Worm (Caenorhabditis elegans) whole organism, L1 larva: ENCODE data around the gene F56H9.2.

ENCODE experiments used
- C04F5.9 ChIP-seq: sonication (generic microtip); optimal IDR thresholded peaks from 2 replicates; lab custom pipeline; 2016; ENCODE audit warnings: missing genetic modification characterization, missing compliant biosample characterization
- C16A3.4 ChIP-seq: fragments of 150-350 bp; optimal IDR thresholded peaks from 2 replicates; lab custom pipeline; 2014; ENCODE audit warnings: missing biosample characterization, missing genetic modification characterization
- aha-1 ChIP-seq: fragments of 150-350 bp; optimal IDR thresholded peaks from 2 replicates; lab custom pipeline; 2014; ENCODE audit warnings: missing biosample characterization, missing genetic modification characterization
- aly-2 ChIP-seq: fragments of 150-350 bp; optimal IDR thresholded peaks from 2 replicates; lab custom pipeline; 2014; ENCODE audit warnings: missing biosample characterization, missing genetic modification characterization
- ama-1 ChIP-seq: fragments of 150-350 bp; optimal IDR thresholded peaks from 2 replicates; lab custom pipeline; 2014
- ceh-63 ChIP-seq: fragments of 200-800 bp; sonication (Bioruptor generic); optimal IDR thresholded peaks from 2 replicates; lab custom pipeline; 2018; ENCODE audit warnings: mild to moderate bottlenecking, missing genetic modification characterization, missing compliant biosample characterization
- ceh-8 ChIP-seq: fragments of 200-800 bp; sonication (Bioruptor generic); optimal IDR thresholded peaks from 2 replicates; lab custom pipeline; 2018; ENCODE audit warnings: mild to moderate bottlenecking, missing genetic modification characterization, moderate library complexity, missing compliant biosample characterization
- ceh-82 ChIP-seq, 3 experiments: fragments of 150-350 bp in 1 of 3; sonication (generic microtip) in 2 of 3; optimal IDR thresholded peaks; 2 replicates each; lab custom pipeline; 2014 to 2017; ENCODE audit warnings: missing biosample characterization in 3 of 3, missing genetic modification characterization in 3 of 3
- dpl-1 ChIP-seq, 3 experiments: fragments of 150-350 bp in 2 of 3; sonication (generic microtip) in 1 of 3; optimal IDR thresholded peaks; 2 replicates each; lab custom pipeline; 2014 to 2017; ENCODE audit warnings: missing biosample characterization in 3 of 3, missing genetic modification characterization in 3 of 3, missing genetic modification reagents in 3 of 3
- dsc-1 ChIP-seq: sonication (generic microtip); optimal IDR thresholded peaks from 2 replicates; lab custom pipeline; 2016; ENCODE audit warnings: mild to moderate bottlenecking, missing genetic modification characterization, missing compliant biosample characterization
- efl-1 ChIP-seq, 4 experiments: fragments of 150-350 bp; optimal IDR thresholded peaks in 3 of 4; peaks in 1 of 4; 1 replicate in 1 of 4; 2 replicates in 3 of 4; lab custom pipeline; 2014; ENCODE audit warnings: missing biosample characterization in 2 of 4, missing genetic modification characterization in 2 of 4, missing genetic modification reagents in 2 of 4
- efl-3 ChIP-seq: fragments of 200-800 bp; sonication (Bioruptor generic); optimal IDR thresholded peaks from 2 replicates; lab custom pipeline; 2018; ENCODE audit warnings: mild to moderate bottlenecking, missing genetic modification characterization, missing compliant biosample characterization
- egl-13 ChIP-seq: sonication (generic microtip); optimal IDR thresholded peaks from 2 replicates; lab custom pipeline; 2016; ENCODE audit warnings: missing genotype, missing genetic modification reagents, missing genetic modification characterization, missing compliant biosample characterization
- elt-3 ChIP-seq, 6 experiments: fragments of 150-350 bp in 1 of 6; sonication (generic microtip); optimal IDR thresholded peaks; 2 replicates each; lab custom pipeline; 2017 to 2018; ENCODE audit warnings: missing biosample characterization in 6 of 6, missing genetic modification characterization in 6 of 6, inconsistent platforms in 1 of 6
- fkh-10 ChIP-seq: sonication (generic microtip); optimal IDR thresholded peaks from 2 replicates; lab custom pipeline; 2017; ENCODE audit warnings: missing biosample characterization, missing genetic modification reagents, missing genetic modification characterization
- fkh-4 ChIP-seq: sonication (generic microtip); optimal IDR thresholded peaks from 2 replicates; lab custom pipeline; 2016; ENCODE audit warnings: missing compliant biosample characterization, missing genetic modification characterization, borderline replicate concordance
- fos-1 ChIP-seq: fragments of 150-350 bp; optimal IDR thresholded peaks from 2 replicates; lab custom pipeline; 2014; ENCODE audit warnings: missing biosample characterization, missing genetic modification characterization
- grh-1 ChIP-seq: fragments of 200-800 bp; sonication (Bioruptor generic); IDR thresholded peaks from 2 replicates; pipeline ENCODE4 v1.3.6; 2022; ENCODE audit warnings: missing genetic modification reagents, missing genetic modification characterization, missing compliant biosample characterization
- hlh-17 ChIP-seq: fragments of 200-800 bp; sonication (Bioruptor generic); optimal IDR thresholded peaks from 2 replicates; lab custom pipeline; 2018; ENCODE audit warnings: missing genetic modification characterization, mild to moderate bottlenecking, missing compliant biosample characterization, moderate library complexity, borderline replicate concordance
- hpl-2 ChIP-seq: fragments of 150-350 bp; optimal IDR thresholded peaks from 2 replicates; lab custom pipeline; 2014; ENCODE audit warnings: missing biosample characterization, missing genetic modification reagents, missing genetic modification characterization
- irx-1 ChIP-seq: sonication (generic microtip); optimal IDR thresholded peaks from 2 replicates; lab custom pipeline; 2016; ENCODE audit warnings: missing genetic modification characterization, missing compliant biosample characterization
- isw-1 ChIP-seq: fragments of 200-800 bp; sonication (Bioruptor generic); IDR thresholded peaks from 2 replicates; pipeline ENCODE4 v1.3.6; 2022; ENCODE audit warnings: missing genetic modification characterization, missing compliant biosample characterization
- jun-1 ChIP-seq: fragments of 150-350 bp; optimal IDR thresholded peaks from 2 replicates; lab custom pipeline; 2014; ENCODE audit warnings: missing biosample characterization, missing genetic modification reagents, missing genetic modification characterization
- lin-13 ChIP-seq: fragments of 150-350 bp; optimal IDR thresholded peaks from 2 replicates; lab custom pipeline; 2014; ENCODE audit warnings: missing biosample characterization, missing genetic modification reagents, missing genetic modification characterization
- lin-14 ChIP-seq: fragments of 200-800 bp; sonication (Bioruptor generic); optimal IDR thresholded peaks from 2 replicates; lab custom pipeline; 2018; ENCODE audit warnings: mild to moderate bottlenecking, missing genetic modification characterization, moderate library complexity, missing compliant biosample characterization
- lin-39 ChIP-seq: fragments of 150-350 bp; optimal IDR thresholded peaks from 2 replicates; lab custom pipeline; 2014; ENCODE audit warnings: missing biosample characterization, missing genetic modification reagents, missing genetic modification characterization
- lir-3 ChIP-seq: sonication (generic microtip); optimal IDR thresholded peaks from 2 replicates; lab custom pipeline; 2016; ENCODE audit warnings: mild to moderate bottlenecking, missing genetic modification characterization, moderate library complexity, missing compliant biosample characterization; ENCODE audit not compliant: poor library complexity
- lsy-2 ChIP-seq, 2 experiments: fragments of 150-350 bp; optimal IDR thresholded peaks; 2 replicates each; lab custom pipeline; 2014; ENCODE audit warnings: missing biosample characterization in 2 of 2, missing genetic modification characterization in 2 of 2
- mep-1 ChIP-seq: fragments of 150-350 bp; optimal IDR thresholded peaks from 2 replicates; lab custom pipeline; 2014; ENCODE audit warnings: missing biosample characterization, missing genetic modification characterization
- nhr-11 ChIP-seq: fragments of 150-350 bp; optimal IDR thresholded peaks from 2 replicates; lab custom pipeline; 2014; ENCODE audit warnings: missing biosample characterization, missing genetic modification characterization
- nhr-12 ChIP-seq: sonication (generic microtip); optimal IDR thresholded peaks from 2 replicates; lab custom pipeline; 2017; ENCODE audit warnings: missing biosample characterization, missing genetic modification characterization
- nhr-19 ChIP-seq: fragments of 200-800 bp; sonication (Bioruptor generic); conservative IDR thresholded peaks from 2 replicates; pipeline ENCODE4 v1.3.6; 2022; ENCODE audit warnings: missing genetic modification characterization, missing compliant biosample characterization
- nhr-20 ChIP-seq: sonication (generic microtip); optimal IDR thresholded peaks from 2 replicates; lab custom pipeline; 2016; ENCODE audit warnings: mild to moderate bottlenecking, missing genetic modification characterization, missing compliant biosample characterization
- nhr-47 ChIP-seq: sonication (generic microtip); optimal IDR thresholded peaks from 2 replicates; lab custom pipeline; 2016; ENCODE audit warnings: mild to moderate bottlenecking, missing genetic modification characterization, moderate library complexity, missing compliant biosample characterization
- nhr-71 ChIP-seq: sonication (generic microtip); optimal IDR thresholded peaks from 2 replicates; lab custom pipeline; 2016; ENCODE audit warnings: mild to moderate bottlenecking, missing genetic modification characterization, moderate library complexity, missing compliant biosample characterization
- nhr-84 ChIP-seq: sonication (generic microtip); optimal IDR thresholded peaks from 2 replicates; lab custom pipeline; 2017; ENCODE audit warnings: missing biosample characterization, missing genetic modification characterization
- nhr-90 ChIP-seq: sonication (generic microtip); optimal IDR thresholded peaks from 2 replicates; lab custom pipeline; 2016; ENCODE audit warnings: mild to moderate bottlenecking, missing genetic modification characterization, missing compliant biosample characterization; ENCODE audit not compliant: poor library complexity
- pag-3 ChIP-seq: sonication (generic microtip); optimal IDR thresholded peaks from 2 replicates; lab custom pipeline; 2017; ENCODE audit warnings: missing genetic modification characterization, mild to moderate bottlenecking, missing compliant biosample characterization, antibody characterized with exemption, borderline replicate concordance; ENCODE audit not compliant: insufficient read depth
- pax-3 ChIP-seq: fragments of 200-800 bp; sonication (Bioruptor generic); optimal IDR thresholded peaks from 2 replicates; lab custom pipeline; 2018; ENCODE audit warnings: mild to moderate bottlenecking, missing genetic modification characterization, moderate library complexity, missing compliant biosample characterization
- rnt-1 ChIP-seq: sonication (generic microtip); optimal IDR thresholded peaks from 2 replicates; lab custom pipeline; 2016; ENCODE audit warnings: mild to moderate bottlenecking, missing genetic modification characterization, moderate library complexity, missing compliant biosample characterization
- snpc-4 ChIP-seq: fragments of 150-350 bp; optimal IDR thresholded peaks from 2 replicates; lab custom pipeline; 2014; ENCODE audit warnings: missing biosample characterization, missing genetic modification characterization
- sox-4 ChIP-seq: sonication (generic microtip); optimal IDR thresholded peaks from 2 replicates; lab custom pipeline; 2016; ENCODE audit warnings: missing genetic modification characterization, missing compliant biosample characterization
- sup-37 ChIP-seq: fragments of 200-800 bp; sonication (Bioruptor generic); optimal IDR thresholded peaks from 2 replicates; lab custom pipeline; 2018; ENCODE audit warnings: mild to moderate bottlenecking, missing genetic modification characterization, missing compliant biosample characterization
- swsn-7 ChIP-seq: sonication (generic microtip); optimal IDR thresholded peaks from 2 replicates; lab custom pipeline; 2016; ENCODE audit warnings: missing genetic modification characterization, missing compliant biosample characterization
- tbx-2 ChIP-seq: sonication (generic microtip); optimal IDR thresholded peaks from 2 replicates; lab custom pipeline; 2016; ENCODE audit warnings: missing genetic modification characterization, missing compliant biosample characterization
- tlp-1 ChIP-seq: fragments of 150-350 bp; optimal IDR thresholded peaks from 2 replicates; lab custom pipeline; 2014; ENCODE audit warnings: missing biosample characterization, missing genetic modification characterization
- unc-130 ChIP-seq: fragments of 150-350 bp; optimal IDR thresholded peaks from 2 replicates; lab custom pipeline; 2017; ENCODE audit warnings: missing biosample characterization, missing genetic modification characterization, inconsistent platforms
- unc-30 ChIP-seq: sonication (generic microtip); optimal IDR thresholded peaks from 2 replicates; lab custom pipeline; 2017; ENCODE audit warnings: missing biosample characterization, missing genetic modification characterization
- unc-62 ChIP-seq: fragments of 150-350 bp; optimal IDR thresholded peaks from 2 replicates; lab custom pipeline; 2014; ENCODE audit warnings: missing biosample characterization, missing genetic modification reagents, missing genetic modification characterization
- vab-15 ChIP-seq: sonication (generic microtip); optimal IDR thresholded peaks from 2 replicates; lab custom pipeline; 2017; ENCODE audit warnings: missing genotype, mild to moderate bottlenecking, missing genetic modification characterization, missing compliant biosample characterization
- xbp-1 ChIP-seq: sonication (generic microtip); optimal IDR thresholded peaks from 2 replicates; lab custom pipeline; 2016; ENCODE audit warnings: missing genetic modification characterization, missing compliant biosample characterization
- ztf-4 ChIP-seq: fragments of 150-350 bp; optimal IDR thresholded peaks from 2 replicates; lab custom pipeline; 2014; ENCODE audit warnings: missing biosample characterization, missing genetic modification characterization

Gene F56H9.2

ce11 chrV:12659426-12659825 is 22.0 kb downstream of the F56H9.2 start, which contains the start of gene ccch-3:
ccch-3 (minus strand) TSS chrV:12659687.
- TF ChIP-seq dpl-1 (GFP tag; optimal IDR thresholded peaks at IDR 0.05; lab: Kevin White, UChicago) = peak; percentile 63 to 83 (median 81)
- peak; percentile 78 for TF ChIP-seq swsn-7
- no peak for TF ChIP-seq unc-62 (GFP tag; lab: Kevin White, UChicago)
- TF ChIP-seq fkh-4 (tag; lab: Kevin White, UChicago) = peak; percentile 31
- peak; percentile 80 for TF ChIP-seq xbp-1 (tag; lab: Kevin White, UChicago)
- no peak for TF ChIP-seq ama-1 (lab: Kevin White, UChicago)
- TF ChIP-seq lin-13 (GFP tag; lab: Kevin White, UChicago) = peak; percentile 72
- peak; percentile 74 for TF ChIP-seq snpc-4
- TF ChIP-seq nhr-90 (tag; lab: Kevin White, UChicago) = peak; percentile 81
- peak; percentile 6 for TF ChIP-seq fos-1 (tag; lab: Kevin White, UChicago)
- peak; percentile 45 for TF ChIP-seq vab-15 (tag; lab: Kevin White, UChicago)
- TF ChIP-seq tlp-1 = no peak
- no peak for TF ChIP-seq nhr-11
- no peak for TF ChIP-seq efl-3 (GFP tag; lab: Kevin White, UChicago)
- TF ChIP-seq nhr-20 (tag; lab: Kevin White, UChicago) = peak; percentile 92
- TF ChIP-seq irx-1 = peak; percentile 43
- peak; percentile 34 for TF ChIP-seq ztf-4 (tag; lab: Kevin White, UChicago)
- no peak for TF ChIP-seq aha-1 (tag; lab: Kevin White, UChicago)
- TF ChIP-seq lin-14 = peak; percentile 90
- TF ChIP-seq tbx-2 (tag; lab: Kevin White, UChicago) = peak; percentile 77
- TF ChIP-seq nhr-19 (GFP tag; lab: Robert Waterston, UW) = peak; percentile 77
- peak; percentile 3 for TF ChIP-seq jun-1 (tag; lab: Kevin White, UChicago)
- no peak for TF ChIP-seq sup-37 (GFP tag; lab: Kevin White, UChicago)
- no peak for TF ChIP-seq lin-39 (tag; lab: Kevin White, UChicago)
- TF ChIP-seq nhr-84 (tag; lab: Kevin White, UChicago) = no peak
- peak; percentile 72 to 80 for TF ChIP-seq efl-1 (optimal IDR thresholded peaks at IDR 0.05; lab: Kevin White, UChicago)
- TF ChIP-seq efl-1 (GFP tag; optimal IDR thresholded peaks at IDR 0.05 in 1 of 2; lab: Kevin White, UChicago) = peak; percentile 78 to 97
- no peak for TF ChIP-seq egl-13 (tag; lab: Kevin White, UChicago)
- peak; percentile 57 for TF ChIP-seq pax-3 (tag; lab: Kevin White, UChicago)
- TF ChIP-seq sox-4 (tag; lab: Kevin White, UChicago) = peak; percentile 54
- peak; percentile 79 for TF ChIP-seq rnt-1
- peak; percentile 37 for TF ChIP-seq lir-3 (tag; lab: Kevin White, UChicago)
- TF ChIP-seq nhr-71 (tag; lab: Kevin White, UChicago) = peak; percentile 84
- peak; percentile 27 to 50 (median 44) for TF ChIP-seq ceh-82 (tag; optimal IDR thresholded peaks at IDR 0.05; lab: Kevin White, UChicago)
- 0 out of 2 replicates have a peak, but pooled peaks have one; percentile 30 for TF ChIP-seq grh-1 (GFP tag; lab: Robert Waterston, UW)
- TF ChIP-seq ceh-63 (GFP tag; lab: Kevin White, UChicago) = no peak
- peak; percentile 78 for TF ChIP-seq unc-130 (tag; lab: Kevin White, UChicago)
- TF ChIP-seq elt-3 (tag; optimal IDR thresholded peaks at IDR 0.05; lab: Kevin White, UChicago) = peak in 3 of 6 experiments; percentile 7 to 71 (median 39)
- TF ChIP-seq fkh-10 = peak; percentile 17
- TF ChIP-seq pag-3 (tag; lab: Kevin White, UChicago) = peak; percentile 16
- peak; percentile 69 for TF ChIP-seq dsc-1 (tag; lab: Kevin White, UChicago)
- no peak for TF ChIP-seq aly-2
- peak; percentile 80 for TF ChIP-seq nhr-47 (tag; lab: Kevin White, UChicago)
- TF ChIP-seq hpl-2 (GFP tag; lab: Kevin White, UChicago) = no peak
- TF ChIP-seq C16A3.4 (tag; lab: Kevin White, UChicago) = peak; percentile 85
- TF ChIP-seq isw-1 (GFP tag; lab: Robert Waterston, UW) = peak; percentile 28
- no peak for TF ChIP-seq hlh-17
- peak; percentile 51 for TF ChIP-seq ceh-8 (GFP tag; lab: Kevin White, UChicago)
- TF ChIP-seq C04F5.9 (tag; lab: Kevin White, UChicago) = peak; percentile 42
- no peak for TF ChIP-seq nhr-12
- peak; percentile 79 to 88 for TF ChIP-seq lsy-2 (tag; optimal IDR thresholded peaks at IDR 0.05; lab: Kevin White, UChicago)
- TF ChIP-seq unc-30 = no peak
- TF ChIP-seq mep-1 = peak; percentile 82
